Fruit fly (Drosophila melanogaster) whole organism, prepupa: ENCODE results near the gene CG10874.

Experiments
- CG11294 ChIP-seq: fragments of 200-800 bp; sonication (Bioruptor generic); IDR thresholded peaks from 2 replicates; pipeline ENCODE4 v1.3.6; 2022; ENCODE audit warnings: missing biosample characterization, missing genetic modification characterization
- CG11762 ChIP-seq: fragments of 200-800 bp; sonication (Bioruptor generic); optimal IDR thresholded peaks from 3 replicates; lab custom pipeline; 2016; ENCODE audit warnings: missing biosample characterization, missing genetic modification characterization; ENCODE audit not compliant: insufficient read depth
- CG11902 ChIP-seq: fragments of 200-800 bp; sonication (Bioruptor generic); optimal IDR thresholded peaks from 3 replicates; lab custom pipeline; 2016; ENCODE audit warnings: missing biosample characterization, missing genetic modification characterization
- CG1621 ChIP-seq: fragments of 200-800 bp; sonication (Bioruptor generic); optimal IDR thresholded peaks from 3 replicates; lab custom pipeline; 2018; ENCODE audit warnings: missing biosample characterization, mild to moderate bottlenecking, missing genetic modification characterization
- CG16779 ChIP-seq: fragments of 200-800 bp; sonication (Bioruptor generic); optimal IDR thresholded peaks from 3 replicates; lab custom pipeline; 2017; ENCODE audit warnings: missing biosample characterization, mild to moderate bottlenecking, missing genetic modification characterization
- CG3032 ChIP-seq: fragments of 200-800 bp; optimal IDR thresholded peaks from 2 replicates; lab custom pipeline; 2019; ENCODE audit warnings: missing biosample characterization, mild to moderate bottlenecking, missing genetic modification characterization, moderate library complexity
- CG31627 ChIP-seq: fragments of 200-800 bp; sonication (Bioruptor generic); optimal IDR thresholded peaks from 3 replicates; lab custom pipeline; 2016; ENCODE audit warnings: missing biosample characterization, missing genetic modification characterization
- CG32006 ChIP-seq: fragments of 200-800 bp; sonication (Bioruptor generic); optimal IDR thresholded peaks from 3 replicates; lab custom pipeline; 2017; ENCODE audit warnings: missing biosample characterization, mild to moderate bottlenecking, missing genetic modification characterization
- CG34406 ChIP-seq: fragments of 200-800 bp; sonication (Bioruptor generic); optimal IDR thresholded peaks from 3 replicates; lab custom pipeline; 2016; ENCODE audit warnings: missing biosample characterization, missing genetic modification characterization
- CG3919 ChIP-seq: fragments of 200-800 bp; sonication (Bioruptor generic); optimal IDR thresholded peaks from 3 replicates; lab custom pipeline; 2016; ENCODE audit warnings: missing biosample characterization, missing genetic modification characterization
- CG4318 ChIP-seq: fragments of 200-800 bp; sonication (Bioruptor generic); optimal IDR thresholded peaks from 3 replicates; lab custom pipeline; 2017; ENCODE audit warnings: missing biosample characterization, mild to moderate bottlenecking, missing genetic modification characterization
- CG6163 ChIP-seq: fragments of 200-800 bp; sonication (Bioruptor generic); IDR thresholded peaks from 3 replicates; pipeline ENCODE4 v1.3.6; 2022; ENCODE audit warnings: missing biosample characterization, missing genetic modification characterization
- CG6792 ChIP-seq: fragments of 200-800 bp; sonication (Bioruptor generic); optimal IDR thresholded peaks from 3 replicates; lab custom pipeline; 2016; ENCODE audit warnings: missing biosample characterization, missing genetic modification characterization
- CG6808 ChIP-seq: fragments of 200-800 bp; sonication (Bioruptor generic); optimal IDR thresholded peaks from 3 replicates; lab custom pipeline; 2017; ENCODE audit warnings: missing biosample characterization, missing genetic modification characterization, mild to moderate bottlenecking, moderate library complexity, missing genetic modification reagents
- CG7368 ChIP-seq: fragments of 200-800 bp; sonication (Bioruptor generic); optimal IDR thresholded peaks from 3 replicates; lab custom pipeline; 2016; ENCODE audit warnings: missing biosample characterization, missing genetic modification characterization
- CG8319 ChIP-seq: fragments of 200-800 bp; sonication (Bioruptor generic); optimal IDR thresholded peaks from 3 replicates; lab custom pipeline; 2016; ENCODE audit warnings: missing biosample characterization, missing genetic modification characterization
- CG8632 ChIP-seq: fragments of 200-800 bp; sonication (Bioruptor generic); optimal IDR thresholded peaks from 3 replicates; lab custom pipeline; 2016; ENCODE audit warnings: missing biosample characterization, missing genetic modification characterization
- CG9139 ChIP-seq: fragments of 200-800 bp; sonication (Bioruptor generic); optimal IDR thresholded peaks from 3 replicates; lab custom pipeline; 2017; ENCODE audit warnings: missing biosample characterization, mild to moderate bottlenecking, missing genetic modification characterization
- Eip75B ChIP-seq: fragments of 200-800 bp; sonication (Bioruptor generic); optimal IDR thresholded peaks from 3 replicates; lab custom pipeline; 2016; ENCODE audit warnings: missing biosample characterization, missing genetic modification characterization
- Eip93F ChIP-seq: fragments of 200-800 bp; sonication (Bioruptor generic); optimal IDR thresholded peaks from 2 replicates; lab custom pipeline; 2016; ENCODE audit warnings: missing biosample characterization, mild to moderate bottlenecking, missing genetic modification characterization
- Ets21C ChIP-seq: fragments of 200-800 bp; sonication (Bioruptor generic); optimal IDR thresholded peaks from 3 replicates; lab custom pipeline; 2016; ENCODE audit warnings: missing biosample characterization, missing genetic modification characterization
- Ets96B ChIP-seq: fragments of 200-800 bp; optimal IDR thresholded peaks from 2 replicates; lab custom pipeline; 2019; ENCODE audit warnings: missing biosample characterization, mild to moderate bottlenecking, missing genetic modification characterization, moderate library complexity
- Hr39 ChIP-seq: fragments of 200-800 bp; sonication (Bioruptor generic); optimal IDR thresholded peaks from 2 replicates; lab custom pipeline; 2016; ENCODE audit warnings: missing biosample characterization, missing genetic modification characterization
- Hr4 ChIP-seq: fragments of 200-800 bp; sonication (Bioruptor generic); optimal IDR thresholded peaks from 3 replicates; lab custom pipeline; 2016; ENCODE audit warnings: missing biosample characterization, missing genetic modification characterization
- Met ChIP-seq: fragments of 200-800 bp; sonication (Bioruptor generic); optimal IDR thresholded peaks from 3 replicates; lab custom pipeline; 2016; ENCODE audit warnings: missing biosample characterization, missing genetic modification characterization
- OdsH ChIP-seq: fragments of 200-800 bp; sonication (Bioruptor generic); optimal IDR thresholded peaks from 3 replicates; lab custom pipeline; 2016; ENCODE audit warnings: missing biosample characterization, missing genetic modification characterization
- Sox102F ChIP-seq: fragments of 200-800 bp; sonication (Bioruptor generic); optimal IDR thresholded peaks from 2 replicates; lab custom pipeline; 2016; ENCODE audit warnings: missing biosample characterization, mild to moderate bottlenecking, missing genetic modification characterization
- Sox14 ChIP-seq: fragments of 200-800 bp; sonication (Bioruptor generic); optimal IDR thresholded peaks from 3 replicates; lab custom pipeline; 2016; ENCODE audit warnings: missing biosample characterization, missing genetic modification characterization
- Sox15 ChIP-seq: fragments of 200-800 bp; sonication (Bioruptor generic); optimal IDR thresholded peaks from 3 replicates; lab custom pipeline; 2016; ENCODE audit warnings: missing biosample characterization, missing genetic modification characterization
- achi ChIP-seq: fragments of 200-800 bp; sonication (Bioruptor generic); optimal IDR thresholded peaks from 3 replicates; lab custom pipeline; 2016; ENCODE audit warnings: missing biosample characterization, missing genetic modification characterization
- acj6 ChIP-seq: fragments of 200-800 bp; sonication (Bioruptor generic); optimal IDR thresholded peaks from 3 replicates; lab custom pipeline; 2016; ENCODE audit warnings: missing biosample characterization, missing genetic modification characterization
- cyc ChIP-seq: fragments of 200-800 bp; sonication (Bioruptor generic); optimal IDR thresholded peaks from 3 replicates; lab custom pipeline; 2016; ENCODE audit warnings: missing biosample characterization, missing genetic modification characterization
- dac ChIP-seq: fragments of 200-800 bp; sonication (Bioruptor generic); optimal IDR thresholded peaks from 2 replicates; lab custom pipeline; 2017; ENCODE audit warnings: missing biosample characterization, mild to moderate bottlenecking, missing genetic modification characterization
- dsx ChIP-seq: fragments of 200-800 bp; optimal IDR thresholded peaks from 3 replicates; lab custom pipeline; 2019; ENCODE audit warnings: missing biosample characterization, mild to moderate bottlenecking, missing genetic modification characterization, moderate library complexity; ENCODE audit not compliant: poor library complexity, severe bottlenecking
- eg ChIP-seq: fragments of 200-800 bp; sonication (Bioruptor generic); IDR thresholded peaks from 3 replicates; pipeline ENCODE4 v1.3.6; 2022; ENCODE audit warnings: missing biosample characterization, missing genetic modification characterization
- fd85E ChIP-seq: fragments of 200-800 bp; sonication (Bioruptor generic); optimal IDR thresholded peaks from 3 replicates; lab custom pipeline; 2016; ENCODE audit warnings: missing biosample characterization, missing genetic modification characterization
- fkh ChIP-seq: fragments of 200-800 bp; sonication (Bioruptor generic); optimal IDR thresholded peaks from 3 replicates; lab custom pipeline; 2017; ENCODE audit warnings: missing biosample characterization, mild to moderate bottlenecking, missing genetic modification characterization, moderate library complexity
- net ChIP-seq: fragments of 200-800 bp; sonication (Bioruptor generic); optimal IDR thresholded peaks from 3 replicates; lab custom pipeline; 2016; ENCODE audit warnings: missing biosample characterization, missing genetic modification characterization
- pdm3 ChIP-seq: fragments of 200-800 bp; sonication (Bioruptor generic); optimal IDR thresholded peaks from 3 replicates; lab custom pipeline; 2016; ENCODE audit warnings: missing biosample characterization, missing genetic modification characterization
- salr ChIP-seq, 2 experiments: fragments of 200-800 bp; sonication (Bioruptor generic); optimal IDR thresholded peaks; 3 replicates each; lab custom pipeline; 2016 to 2018; ENCODE audit warnings: missing biosample characterization in 2 of 2, missing genetic modification characterization in 2 of 2, mild to moderate bottlenecking in 1 of 2
- spab ChIP-seq: fragments of 200-800 bp; sonication (Bioruptor generic); optimal IDR thresholded peaks from 2 replicates; lab custom pipeline; 2017; ENCODE audit warnings: missing biosample characterization, mild to moderate bottlenecking, missing genetic modification characterization, missing genetic modification reagents
- ss ChIP-seq, 2 experiments: fragments of 200-800 bp; sonication (Bioruptor generic); optimal IDR thresholded peaks; 2 replicates in 1 of 2; 3 replicates in 1 of 2; lab custom pipeline; 2017 to 2018; ENCODE audit warnings: mild to moderate bottlenecking in 2 of 2, missing biosample characterization in 2 of 2, missing genetic modification characterization in 2 of 2, moderate library complexity in 1 of 2
- svp ChIP-seq: fragments of 200-800 bp; sonication (Bioruptor generic); peaks from one replicate; lab custom pipeline; 2016; ENCODE audit warnings: missing biosample characterization, missing genetic modification characterization
- topi ChIP-seq: fragments of 200-800 bp; sonication (Bioruptor generic); optimal IDR thresholded peaks from 3 replicates; lab custom pipeline; 2016; ENCODE audit warnings: missing biosample characterization, missing genetic modification characterization
- vri ChIP-seq: fragments of 200-800 bp; sonication (Bioruptor generic); optimal IDR thresholded peaks from 3 replicates; lab custom pipeline; 2016; ENCODE audit warnings: missing biosample characterization, mild to moderate bottlenecking, missing genetic modification characterization

CG10874 gene

dm6 chr2L:2227316-2227715, 35.1 kb upstream of the CG10874 start (continued):
- no peak for TF ChIP-seq CG4318 (GFP tag; lab: Kevin White, UChicago)
- TF ChIP-seq CG3032 (tag; lab: Kevin White, UChicago) = peak; percentile 66
- TF ChIP-seq Met (GFP tag; lab: Kevin White, UChicago) = peak; percentile 81
- TF ChIP-seq spab (GFP tag; lab: Kevin White, UChicago) = peak; percentile 58
- TF ChIP-seq Sox102F (GFP tag; lab: Kevin White, UChicago) = peak; percentile 83
- TF ChIP-seq ss (GFP tag; optimal IDR thresholded peaks at IDR 0.05; lab: Kevin White, UChicago) = peak; percentile 29 to 33
- peak; percentile 68 for TF ChIP-seq dac (GFP tag; lab: Kevin White, UChicago)
- peak in 1 of 2 experiments; percentile 50 for TF ChIP-seq salr (GFP tag; optimal IDR thresholded peaks at IDR 0.05; lab: Kevin White, UChicago)
- peak; percentile 83 for TF ChIP-seq CG7368 (GFP tag; lab: Kevin White, UChicago)
- peak; percentile 74 for TF ChIP-seq achi (GFP tag; lab: Kevin White, UChicago)
- TF ChIP-seq CG8632 = peak; percentile 80
- TF ChIP-seq CG9139 = no peak

- peak; percentile 92 for TF ChIP-seq CG31627 (GFP tag; lab: Kevin White, UChicago)
- TF ChIP-seq Met (GFP tag; lab: Kevin White, UChicago) = peak; percentile 90
- TF ChIP-seq svp (GFP tag; lab: Kevin White, UChicago) = peak; percentile 94
- peak; percentile 75 for TF ChIP-seq CG11902 (GFP tag; lab: Kevin White, UChicago)
- TF ChIP-seq net (GFP tag; lab: Kevin White, UChicago) = peak; percentile 80
- TF ChIP-seq pdm3 (GFP tag; lab: Kevin White, UChicago) = peak; percentile 91
- peak; percentile 45; the same call in 1 of the 2 replicates for TF ChIP-seq CG11294
- peak; percentile 90 for TF ChIP-seq topi (GFP tag; lab: Kevin White, UChicago)
- peak; percentile 54 for TF ChIP-seq dac (GFP tag; lab: Kevin White, UChicago)
- TF ChIP-seq dsx (GFP tag; lab: Kevin White, UChicago) = peak; percentile 81
- peak; percentile 84 for TF ChIP-seq CG3032 (tag; lab: Kevin White, UChicago)
- TF ChIP-seq Sox15 (GFP tag; lab: Kevin White, UChicago) = peak; percentile 71
- peak; percentile 87 for TF ChIP-seq Sox102F (GFP tag; lab: Kevin White, UChicago)
- peak; percentile 21 for TF ChIP-seq CG4318 (GFP tag; lab: Kevin White, UChicago)
- peak; percentile 27 for TF ChIP-seq Eip93F (GFP tag; lab: Kevin White, UChicago)
- peak; percentile 43 for TF ChIP-seq CG9139
- TF ChIP-seq CG8319 = peak; percentile 57
- peak; percentile 81 for TF ChIP-seq CG34406 (GFP tag; lab: Kevin White, UChicago)
- TF ChIP-seq eg (GFP tag; lab: Robert Waterston, UW) = peak; percentile 77
- TF ChIP-seq CG6792 (GFP tag; lab: Kevin White, UChicago) = peak; percentile 74
- peak; percentile 2 for TF ChIP-seq CG16779 (tag; lab: Kevin White, UChicago)
- TF ChIP-seq salr (GFP tag; optimal IDR thresholded peaks at IDR 0.05; lab: Kevin White, UChicago) = peak; percentile 55 to 84
- TF ChIP-seq CG8632 = peak; percentile 74
- peak; percentile 83 for TF ChIP-seq CG6163 (GFP tag; lab: Robert Waterston, UW)
- TF ChIP-seq CG32006 (GFP tag; lab: Kevin White, UChicago) = peak; percentile 69
- TF ChIP-seq ss (GFP tag; optimal IDR thresholded peaks at IDR 0.05; lab: Kevin White, UChicago) = peak; percentile 2 to 79
- peak; percentile 87 for TF ChIP-seq CG3919 (GFP tag; lab: Kevin White, UChicago)
- TF ChIP-seq CG11762 = peak; percentile 48
- peak; percentile 84 for TF ChIP-seq vri (GFP tag; lab: Kevin White, UChicago)
- peak; percentile 45 for TF ChIP-seq fkh
- TF ChIP-seq CG6808 (GFP tag; lab: Kevin White, UChicago) = peak; percentile 53
- peak; percentile 52 for TF ChIP-seq CG1621 (tag; lab: Kevin White, UChicago)
- peak; percentile 90 for TF ChIP-seq acj6 (GFP tag; lab: Kevin White, UChicago)
- TF ChIP-seq achi (GFP tag; lab: Kevin White, UChicago) = peak; percentile 82
- peak; percentile 50 for TF ChIP-seq spab (GFP tag; lab: Kevin White, UChicago)
- peak; percentile 59 for TF ChIP-seq fd85E (GFP tag; lab: Kevin White, UChicago)
- peak; percentile 85 for TF ChIP-seq Ets21C (GFP tag; lab: Kevin White, UChicago)
- peak; percentile 93 for TF ChIP-seq Hr39 (GFP tag; lab: Kevin White, UChicago)
- peak; percentile 84 for TF ChIP-seq Eip75B (GFP tag; lab: Kevin White, UChicago)
- peak; percentile 90 for TF ChIP-seq OdsH (GFP tag; lab: Kevin White, UChicago)
- TF ChIP-seq Ets96B (tag; lab: Kevin White, UChicago) = peak; percentile 79
- TF ChIP-seq Hr4 (GFP tag; lab: Kevin White, UChicago) = peak; percentile 90
- TF ChIP-seq Sox14 = peak; percentile 88
- peak; percentile 90 for TF ChIP-seq cyc
Measured at dm6 chr2L:2226259-2227121, 34.3 kb upstream of the CG10874 start, which contains the start of the genes CG15387 and sau. CG15387 (minus strand) TSS chr2L:2226294. sau (plus strand) TSS chr2L:2226342.
